Fruit fly (Drosophila melanogaster) whole organism, prepupa: ENCODE data around the gene CG11656.

Experiments
- CG6808 ChIP-seq: fragments of 200-800 bp; sonication (Bioruptor generic); optimal IDR thresholded peaks from 3 replicates; lab custom pipeline; 2017; ENCODE audit warnings: missing biosample characterization, missing genetic modification characterization, mild to moderate bottlenecking, moderate library complexity, missing genetic modification reagents
- CG7368 ChIP-seq: fragments of 200-800 bp; sonication (Bioruptor generic); optimal IDR thresholded peaks from 3 replicates; lab custom pipeline; 2016; ENCODE audit warnings: missing biosample characterization, missing genetic modification characterization
- Gug ChIP-seq: fragments of 200-800 bp; sonication (Bioruptor generic); IDR thresholded peaks from 2 replicates; pipeline ENCODE4 v1.3.6; 2022; ENCODE audit warnings: missing biosample characterization, missing genetic modification characterization

DNA sequence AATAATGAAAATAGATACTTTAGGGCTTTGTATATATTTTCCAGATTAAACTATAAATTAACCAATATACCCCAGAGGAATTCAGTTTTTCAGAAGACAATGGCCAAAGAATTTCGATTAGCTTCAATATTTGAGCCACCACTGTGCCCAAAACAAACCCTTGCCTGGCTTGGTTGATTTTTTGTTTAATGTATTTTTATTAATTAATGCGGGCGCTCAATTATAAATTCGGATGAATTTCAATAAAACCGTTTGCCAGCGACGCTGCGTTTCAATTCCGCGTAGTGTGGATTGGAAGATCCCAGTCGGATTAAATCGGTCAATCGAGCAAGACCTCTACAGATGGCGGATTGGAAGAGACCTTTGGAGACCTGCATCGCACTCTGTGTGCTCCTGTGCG, 32.1 kb downstream of the CG11656 start, which contains the start of gene CG11670:
- TF ChIP-seq CG7368 (GFP tag; lab: Kevin White, UChicago) (no peak), Gug (no peak), CG6808 (GFP tag; lab: Kevin White, UChicago) (no peak)
